Fruit fly (Drosophila melanogaster) whole organism, embryonic: ENCODE measurements around the gene Hand.

Experiments
- Bteb2 ChIP-seq: fragments of 200-800 bp; sonication (Bioruptor generic); optimal IDR thresholded peaks from 2 replicates; lab custom pipeline; 2016; ENCODE audit warnings: missing biosample characterization, missing genetic modification characterization
- CG10267 ChIP-seq: fragments of 200-800 bp; sonication (Bioruptor generic); optimal IDR thresholded peaks from 2 replicates; lab custom pipeline; 2018; ENCODE audit warnings: missing biosample characterization, mild to moderate bottlenecking, missing genetic modification characterization, moderate library complexity
- CG13287 ChIP-seq: fragments of 200-800 bp; sonication (Bioruptor generic); IDR thresholded peaks from 2 replicates; pipeline ENCODE4 v1.3.6; 2022; ENCODE audit warnings: missing biosample characterization, missing genetic modification characterization; ENCODE audit not compliant: partially characterized antibody
- CG13624 ChIP-seq: fragments of 200-800 bp; sonication (Bioruptor generic); optimal IDR thresholded peaks from 2 replicates; lab custom pipeline; 2016; ENCODE audit warnings: missing biosample characterization, missing genetic modification characterization
- CG14710 ChIP-seq: fragments of 200-800 bp; sonication (Bioruptor generic); optimal IDR thresholded peaks from 3 replicates; lab custom pipeline; 2019; ENCODE audit warnings: missing biosample characterization, mild to moderate bottlenecking, missing genetic modification characterization, moderate library complexity
- CG15514 ChIP-seq: fragments of 200-800 bp; sonication (Bioruptor generic); optimal IDR thresholded peaks from 3 replicates; lab custom pipeline; 2017; ENCODE audit warnings: missing biosample characterization, missing genetic modification characterization, mild to moderate bottlenecking, moderate library complexity, missing genetic modification reagents
- CG15601 ChIP-seq: fragments of 200-800 bp; sonication (Bioruptor generic); optimal IDR thresholded peaks from 3 replicates; lab custom pipeline; 2019; ENCODE audit warnings: missing biosample characterization, mild to moderate bottlenecking, missing genetic modification characterization, moderate library complexity
- CG1603 ChIP-seq: fragments of 200-800 bp; sonication (Bioruptor generic); optimal IDR thresholded peaks from 2 replicates; lab custom pipeline; 2019; ENCODE audit warnings: missing biosample characterization, mild to moderate bottlenecking, missing genetic modification characterization, moderate library complexity
- CG18619 ChIP-seq: fragments of 200-800 bp; sonication (Bioruptor generic); optimal IDR thresholded peaks from 3 replicates; lab custom pipeline; 2017; ENCODE audit warnings: missing biosample characterization, mild to moderate bottlenecking, missing genetic modification characterization
- CG2116 ChIP-seq: fragments of 200-800 bp; sonication (Bioruptor generic); optimal IDR thresholded peaks from 3 replicates; lab custom pipeline; 2018; ENCODE audit warnings: missing biosample characterization, mild to moderate bottlenecking, missing genetic modification characterization
- CG33213 ChIP-seq: fragments of 200-800 bp; sonication (Bioruptor generic); optimal IDR thresholded peaks from 3 replicates; lab custom pipeline; 2016; ENCODE audit warnings: missing biosample characterization, missing genetic modification characterization
- CG6689 ChIP-seq: fragments of 200-800 bp; sonication (Bioruptor generic); IDR thresholded peaks from 2 replicates; pipeline ENCODE4 v1.3.6; 2022; ENCODE audit warnings: missing biosample characterization, missing genetic modification characterization
- CG7745 ChIP-seq: fragments of 200-800 bp; sonication (Bioruptor generic); optimal IDR thresholded peaks from 2 replicates; lab custom pipeline; 2018; ENCODE audit warnings: missing biosample characterization, mild to moderate bottlenecking, missing genetic modification characterization, moderate library complexity
- CG7928 ChIP-seq: fragments of 200-800 bp; sonication (Bioruptor generic); optimal IDR thresholded peaks from 2 replicates; lab custom pipeline; 2017; ENCODE audit warnings: missing biosample characterization, mild to moderate bottlenecking, missing genetic modification characterization
- CG7963 ChIP-seq: fragments of 200-800 bp; sonication (Bioruptor generic); IDR thresholded peaks from 3 replicates; pipeline ENCODE4 v1.3.6; 2022; ENCODE audit warnings: missing biosample characterization, missing genetic modification characterization; ENCODE audit not compliant: partially characterized antibody
- CHES-1-like ChIP-seq: fragments of 200-800 bp; sonication (Bioruptor generic); optimal IDR thresholded peaks from 2 replicates; lab custom pipeline; 2016; ENCODE audit warnings: missing biosample characterization, missing genetic modification characterization
- Chrac-16 ChIP-seq: fragments of 200-800 bp; sonication (Bioruptor generic); optimal IDR thresholded peaks from 3 replicates; lab custom pipeline; 2016; ENCODE audit warnings: missing biosample characterization, missing genetic modification characterization
- CrebB ChIP-seq: fragments of 200-800 bp; sonication (Bioruptor generic); optimal IDR thresholded peaks from 3 replicates; lab custom pipeline; 2018; ENCODE audit warnings: missing biosample characterization, mild to moderate bottlenecking, missing genetic modification characterization
- Ets65A ChIP-seq: fragments of 200-800 bp; sonication (Bioruptor generic); peaks from one replicate; lab custom pipeline; 2016; ENCODE audit warnings: missing biosample characterization, missing genetic modification characterization
- MESR4 ChIP-seq: fragments of 200-800 bp; sonication (Bioruptor generic); optimal IDR thresholded peaks from 2 replicates; lab custom pipeline; 2018; ENCODE audit warnings: missing biosample characterization, mild to moderate bottlenecking, missing genetic modification characterization, moderate library complexity
- Med ChIP-seq: fragments of 200-800 bp; sonication (Bioruptor generic); peaks from one replicate; lab custom pipeline; 2016; ENCODE audit warnings: missing biosample characterization, missing genetic modification characterization, mild to moderate bottlenecking, inconsistent platforms, moderate library complexity
- Meics ChIP-seq: fragments of 200-800 bp; sonication (Bioruptor generic); optimal IDR thresholded peaks from 2 replicates; lab custom pipeline; 2017; ENCODE audit warnings: missing biosample characterization, mild to moderate bottlenecking, missing genetic modification characterization
- Myb ChIP-seq: fragments of 200-800 bp; sonication (Bioruptor generic); optimal IDR thresholded peaks from 2 replicates; lab custom pipeline; 2016; ENCODE audit warnings: missing biosample characterization, missing genetic modification characterization
- Sin3A ChIP-seq: fragments of >200 bp; optimal IDR thresholded peaks from 2 replicates; lab custom pipeline; 2018
- bab2 ChIP-seq: fragments of 200-800 bp; sonication (Bioruptor generic); optimal IDR thresholded peaks from 2 replicates; lab custom pipeline; 2016; ENCODE audit warnings: missing biosample characterization, missing genetic modification characterization
- bbx ChIP-seq: fragments of 200-800 bp; sonication (Bioruptor generic); IDR thresholded peaks from 2 replicates; pipeline ENCODE4 v1.3.6; 2022; ENCODE audit warnings: missing biosample characterization, missing genetic modification characterization; ENCODE audit not compliant: partially characterized antibody
- ems ChIP-seq: fragments of 200-800 bp; sonication (Bioruptor generic); optimal IDR thresholded peaks from 3 replicates; lab custom pipeline; 2016; ENCODE audit warnings: missing biosample characterization, missing genetic modification characterization
- ewg ChIP-seq: fragments of 200-800 bp; sonication (Bioruptor generic); optimal IDR thresholded peaks from 3 replicates; lab custom pipeline; 2017; ENCODE audit warnings: mild to moderate bottlenecking, missing biosample characterization, missing genetic modification reagents, missing genetic modification characterization
- grn ChIP-seq: fragments of 200-800 bp; sonication (Bioruptor generic); optimal IDR thresholded peaks from 3 replicates; lab custom pipeline; 2017; ENCODE audit warnings: missing biosample characterization, missing genetic modification characterization
- lilli ChIP-seq: fragments of 200-800 bp; sonication (Bioruptor generic); optimal IDR thresholded peaks from 3 replicates; lab custom pipeline; 2016; ENCODE audit warnings: missing biosample characterization, missing genetic modification characterization
- nerfin-1 ChIP-seq: fragments of 200-800 bp; sonication (Bioruptor generic); optimal IDR thresholded peaks from 3 replicates; lab custom pipeline; 2019; ENCODE audit warnings: missing biosample characterization, mild to moderate bottlenecking, missing genetic modification characterization, moderate library complexity
- nmo ChIP-seq: fragments of 200-800 bp; sonication (Bioruptor generic); optimal IDR thresholded peaks from 2 replicates; lab custom pipeline; 2018; ENCODE audit warnings: missing biosample characterization, mild to moderate bottlenecking, missing genetic modification characterization, moderate library complexity
- onecut ChIP-seq: fragments of 200-800 bp; sonication (Bioruptor generic); IDR thresholded peaks from 2 replicates; pipeline ENCODE4 v1.3.6; 2022; ENCODE audit warnings: missing biosample characterization, missing genetic modification characterization
- pb ChIP-seq: fragments of 200-800 bp; sonication (Bioruptor generic); optimal IDR thresholded peaks from 3 replicates; lab custom pipeline; 2016; ENCODE audit warnings: missing biosample characterization, missing genetic modification characterization
- pzg ChIP-seq: fragments of 200-800 bp; sonication (Bioruptor generic); optimal IDR thresholded peaks from 3 replicates; lab custom pipeline; 2018; ENCODE audit warnings: missing biosample characterization, mild to moderate bottlenecking, missing genetic modification characterization, moderate library complexity
- sens ChIP-seq: fragments of 200-800 bp; sonication (Bioruptor generic); peaks from one replicate; lab custom pipeline; 2016; ENCODE audit warnings: missing biosample characterization, missing genetic modification characterization
- seq ChIP-seq: fragments of 200-800 bp; sonication (Bioruptor generic); IDR thresholded peaks from 2 replicates; pipeline ENCODE4 v1.3.6; 2022; ENCODE audit warnings: missing biosample characterization, missing genetic modification characterization
- stwl ChIP-seq: fragments of 200-800 bp; sonication (Bioruptor generic); optimal IDR thresholded peaks from 3 replicates; lab custom pipeline; 2018; ENCODE audit warnings: missing biosample characterization, mild to moderate bottlenecking, missing genetic modification characterization, moderate library complexity
- trem ChIP-seq: fragments of 200-800 bp; optimal IDR thresholded peaks from 3 replicates; lab custom pipeline; 2019; ENCODE audit warnings: missing biosample characterization, mild to moderate bottlenecking, missing genetic modification characterization, moderate library complexity

The Hand gene

DNA sequence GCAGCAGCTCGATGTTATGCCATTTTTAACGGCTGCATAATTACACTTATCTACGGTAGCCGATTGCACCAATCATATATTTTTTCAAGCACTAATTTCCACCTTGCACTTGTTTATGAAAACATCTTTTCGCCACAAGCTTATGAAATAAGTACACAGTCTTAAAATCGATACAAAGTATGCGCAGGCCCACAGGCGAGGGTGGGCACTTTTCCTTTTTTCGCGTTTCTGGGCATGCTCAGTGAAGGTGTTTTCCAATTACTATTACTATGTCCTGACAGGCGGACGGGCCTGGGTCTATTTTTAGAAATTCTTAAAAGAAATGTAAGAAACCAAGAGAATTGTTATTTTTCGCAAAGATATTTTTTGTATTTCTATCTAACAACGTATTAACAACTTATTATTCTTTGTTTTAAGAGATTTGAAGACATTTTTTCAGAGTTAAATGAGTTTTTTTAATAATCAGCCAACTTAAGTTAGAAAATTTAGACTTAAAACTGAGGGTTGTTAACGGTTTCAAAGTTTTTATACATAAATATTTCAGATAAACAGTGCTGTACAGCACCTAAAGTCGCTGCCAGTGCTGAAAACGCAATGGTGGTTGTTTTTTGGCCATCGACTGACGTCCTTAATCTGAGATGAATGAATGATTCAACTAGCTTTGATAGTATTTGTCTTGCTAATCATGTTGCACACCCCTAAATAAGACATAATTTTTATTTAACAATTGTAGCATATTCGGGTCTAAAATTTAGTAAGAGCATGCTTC is 15.6 kb upstream of the Hand start, which contains the start of gene Cdk5alpha:
Gene Cdk5alpha, minus strand, starts transcription at position 343 of the 769 bp plus-strand sequence.
- TF ChIP-seq CG15514 (GFP tag; lab: Kevin White, UChicago) (peak; percentile 8), CG13624 (peak; percentile 3), MESR4 (GFP tag; lab: Kevin White, UChicago) (peak; percentile 8), pzg (GFP tag; lab: Kevin White, UChicago) (peak; percentile 18), nerfin-1 (tag; lab: Kevin White, UChicago) (peak; percentile 22), CG1603 (tag; lab: Kevin White, UChicago) (peak; percentile 32), bab2 (GFP tag; lab: Kevin White, UChicago) (no peak), pb (no peak), bbx (peak; percentile 29), Bteb2 (GFP tag; lab: Kevin White, UChicago) (peak; percentile 1), CG6689 (no peak), CG15601 (tag; lab: Kevin White, UChicago) (peak; percentile 26), lilli (peak; percentile 24), Ets65A (GFP tag; lab: Kevin White, UChicago) (peak; percentile 79), sens (GFP tag; lab: Kevin White, UChicago) (peak; percentile 85), grn (peak; percentile 24), CG7928 (GFP tag; lab: Kevin White, UChicago) (no peak), CHES-1-like (peak; percentile 21), CG14710 (peak; percentile 5), Med (GFP tag; lab: Kevin White, UChicago) (peak; percentile 79), CrebB (tag; lab: Kevin White, UChicago) (no peak), Sin3A (lab: Kevin White, UChicago) (no peak), CG10267 (tag; lab: Kevin White, UChicago) (peak; percentile 92), CG13287 (GFP tag; lab: Robert Waterston, UW) (peak; percentile 22; the same call in 1 of the 2 replicates), trem (peak; percentile 31), CG2116 (GFP tag; lab: Kevin White, UChicago) (peak; percentile 18), CG7745 (no peak), onecut (peak; percentile 92), CG18619 (GFP tag; lab: Kevin White, UChicago) (no peak), ems (peak; percentile 17), Myb (GFP tag; lab: Kevin White, UChicago) (peak; percentile 41), ewg (peak; percentile 95), CG33213 (GFP tag; lab: Kevin White, UChicago) (peak; percentile 0), CG7963 (GFP tag; lab: Robert Waterston, UW) (no peak), seq (GFP tag; lab: Robert Waterston, UW) (peak; percentile 85), Chrac-16 (no peak), stwl (tag; lab: Kevin White, UChicago) (peak; percentile 98), nmo (GFP tag; lab: Kevin White, UChicago) (no peak), Meics (no peak)
